Fruit fly (Drosophila melanogaster) whole organism, prepupa: ENCODE measurements around the gene elav.
A peak's percentile ranks its signal among the peaks of the same experiment; 100 is the strongest.

Experiments used
- Blimp-1 ChIP-seq: fragments of 200-800 bp; sonication (Bioruptor generic); optimal IDR thresholded peaks from 3 replicates; lab custom pipeline; 2017; ENCODE audit warnings: missing biosample characterization, missing genetic modification characterization, mild to moderate bottlenecking, moderate library complexity, missing genetic modification reagents
- CG10631 ChIP-seq: fragments of 200-800 bp; sonication (Bioruptor generic); optimal IDR thresholded peaks from 2 replicates; lab custom pipeline; 2016; ENCODE audit warnings: missing biosample characterization, missing genetic modification characterization
- CG11902 ChIP-seq: fragments of 200-800 bp; sonication (Bioruptor generic); optimal IDR thresholded peaks from 3 replicates; lab custom pipeline; 2016; ENCODE audit warnings: missing biosample characterization, missing genetic modification characterization
- CG31627 ChIP-seq: fragments of 200-800 bp; sonication (Bioruptor generic); optimal IDR thresholded peaks from 3 replicates; lab custom pipeline; 2016; ENCODE audit warnings: missing biosample characterization, missing genetic modification characterization
- CG6163 ChIP-seq: fragments of 200-800 bp; sonication (Bioruptor generic); IDR thresholded peaks from 3 replicates; pipeline ENCODE4 v1.3.6; 2022; ENCODE audit warnings: missing biosample characterization, missing genetic modification characterization
- Gug ChIP-seq: fragments of 200-800 bp; sonication (Bioruptor generic); IDR thresholded peaks from 2 replicates; pipeline ENCODE4 v1.3.6; 2022; ENCODE audit warnings: missing biosample characterization, missing genetic modification characterization
- Hr38 ChIP-seq: sonication (Bioruptor generic); optimal IDR thresholded peaks from 2 replicates; lab custom pipeline; 2016; ENCODE audit warnings: missing biosample characterization, missing genetic modification characterization
- acj6 ChIP-seq: fragments of 200-800 bp; sonication (Bioruptor generic); optimal IDR thresholded peaks from 3 replicates; lab custom pipeline; 2016; ENCODE audit warnings: missing biosample characterization, missing genetic modification characterization
- dac ChIP-seq: fragments of 200-800 bp; sonication (Bioruptor generic); optimal IDR thresholded peaks from 2 replicates; lab custom pipeline; 2017; ENCODE audit warnings: missing biosample characterization, mild to moderate bottlenecking, missing genetic modification characterization
- fkh ChIP-seq: fragments of 200-800 bp; sonication (Bioruptor generic); optimal IDR thresholded peaks from 3 replicates; lab custom pipeline; 2017; ENCODE audit warnings: missing biosample characterization, mild to moderate bottlenecking, missing genetic modification characterization, moderate library complexity
- spab ChIP-seq: fragments of 200-800 bp; sonication (Bioruptor generic); optimal IDR thresholded peaks from 2 replicates; lab custom pipeline; 2017; ENCODE audit warnings: missing biosample characterization, mild to moderate bottlenecking, missing genetic modification characterization, missing genetic modification reagents
- svp ChIP-seq: fragments of 200-800 bp; sonication (Bioruptor generic); peaks from one replicate; lab custom pipeline; 2016; ENCODE audit warnings: missing biosample characterization, missing genetic modification characterization
- vri ChIP-seq: fragments of 200-800 bp; sonication (Bioruptor generic); optimal IDR thresholded peaks from 3 replicates; lab custom pipeline; 2016; ENCODE audit warnings: missing biosample characterization, mild to moderate bottlenecking, missing genetic modification characterization

DNA sequence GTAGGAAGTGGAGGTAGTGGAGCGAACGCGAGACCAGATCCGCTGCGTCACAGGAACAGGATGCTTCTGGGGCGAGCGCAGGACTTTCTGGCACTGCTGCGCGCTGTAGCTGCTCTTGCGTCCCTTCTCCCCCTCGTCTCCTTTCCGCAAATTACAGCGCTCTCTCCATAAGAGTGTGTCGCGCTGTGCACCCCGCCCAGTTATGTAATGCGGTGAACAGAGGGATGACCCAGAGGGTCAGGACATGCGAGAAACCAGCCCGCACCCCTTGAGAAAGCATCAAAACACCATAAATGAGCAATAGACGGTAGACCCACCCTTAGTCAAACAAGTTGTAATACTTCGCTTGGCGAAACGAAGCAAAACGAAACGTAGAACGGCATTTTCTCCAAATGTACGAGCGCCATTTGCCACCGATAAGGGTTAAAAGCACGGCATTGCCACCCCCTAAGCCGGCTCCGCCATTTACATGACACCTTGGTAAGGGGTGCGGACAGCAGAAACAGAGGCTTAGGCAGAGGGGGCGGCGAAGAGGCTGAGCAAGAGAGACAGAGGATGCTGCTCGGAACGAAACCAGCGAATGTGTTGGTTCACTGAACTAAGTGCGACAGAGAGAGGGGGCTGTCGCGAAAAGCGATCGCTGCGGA is 2.7 kb downstream of the elav start:
- TF ChIP-seq vri (peak; percentile 12), CG31627 (no peak), Gug (GFP tag; lab: Robert Waterston, UW) (no peak), acj6 (GFP tag; lab: Kevin White, UChicago) (no peak), fkh (GFP tag; lab: Kevin White, UChicago) (no peak), spab (GFP tag; lab: Kevin White, UChicago) (no peak), Hr38 (GFP tag; lab: Kevin White, UChicago) (no peak), dac (GFP tag; lab: Kevin White, UChicago) (no peak), CG6163 (GFP tag; lab: Robert Waterston, UW) (no peak), CG11902 (no peak), svp (GFP tag; lab: Kevin White, UChicago) (no peak), CG10631 (GFP tag; lab: Kevin White, UChicago) (no peak), Blimp-1 (GFP tag; lab: Kevin White, UChicago) (no peak)
